Worm (Caenorhabditis elegans): ENCODE results near the gene C31B8.16.

DNA sequence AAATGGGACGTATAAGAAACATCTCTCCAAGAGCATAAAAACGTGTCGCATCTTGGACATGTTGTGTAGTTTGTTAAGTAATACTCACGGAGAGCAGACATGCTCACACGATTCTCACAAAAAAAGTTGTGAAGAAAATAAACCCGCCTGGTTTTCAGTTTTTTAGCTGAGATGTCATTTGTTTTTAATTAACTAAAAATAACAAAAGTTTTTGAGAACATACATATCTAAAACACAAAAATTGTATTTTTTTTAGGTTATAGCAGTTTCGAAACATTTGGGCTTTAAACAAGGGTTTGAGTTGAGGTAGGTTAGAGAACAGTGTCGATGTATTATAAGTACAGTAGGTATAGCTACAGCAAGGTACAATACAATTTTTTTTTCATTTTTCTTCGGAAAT is 34.9 kb downstream of the C31B8.16 start, which contains the start of gene srh-88:
- TF ChIP-seq aly-2 (tag; optimal IDR thresholded peaks at IDR 0.05): no peak
- TF ChIP-seq mdl-1 (tag; optimal IDR thresholded peaks at IDR 0.05): no peak
- TF ChIP-seq nhr-28 (tag; optimal IDR thresholded peaks at IDR 0.05): no peak
- TF ChIP-seq pqm-1 (tag; optimal IDR thresholded peaks at IDR 0.05): no peak
- TF ChIP-seq unc-62 (GFP tag; optimal IDR thresholded peaks at IDR 0.05): no peak
- no peak for TF ChIP-seq snpc-4 (tag; optimal IDR thresholded peaks at IDR 0.05)

Data from whole organism, L3 larva.